Worm (Caenorhabditis elegans): ENCODE measurements around the gene phf-33.
A peak's percentile ranks its signal among the peaks of the same experiment; 100 is the strongest.

phf-33 gene

ce11 chrX:13283462-13283861 lies 4.7 kb upstream of the phf-33 start (continued):
- TF ChIP-seq C17E4.6 (GFP tag; IDR thresholded peaks at IDR 0.05) (no peak), F33H1.4 (GFP tag; IDR thresholded peaks at IDR 0.05) (no peak), efl-1 (GFP tag; optimal IDR thresholded peaks at IDR 0.05) (no peak)

DNA sequence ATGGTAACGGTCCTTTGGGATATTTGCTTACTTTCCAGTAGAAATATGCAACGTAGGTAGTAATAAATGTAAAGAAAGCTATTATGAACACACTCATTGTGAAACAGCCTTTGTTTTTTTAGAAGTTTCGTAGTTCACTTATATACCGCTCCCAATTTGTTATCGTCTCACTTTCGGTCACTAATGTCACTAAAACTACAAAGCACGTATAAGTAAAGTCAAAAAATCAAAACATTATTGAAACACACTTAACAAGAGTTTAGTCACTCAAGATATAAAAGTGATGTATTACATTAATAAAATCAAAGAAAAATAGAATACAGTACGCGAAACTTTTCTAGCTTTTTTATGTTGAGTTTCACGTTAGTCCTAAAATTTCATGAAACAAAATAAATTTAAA lies 4.7 kb downstream of the phf-33 start, which contains the start of gene cyp-14A3:
Gene cyp-14A3 (minus strand): TSS at position 101 of the 400 bp plus-strand sequence.
- TF ChIP-seq ama-1 (optimal IDR thresholded peaks at IDR 0.05) (no peak), ama-1 (GFP tag; optimal IDR thresholded peaks at IDR 0.05) (no peak), Y95B8A.8 (GFP tag; IDR thresholded peaks at IDR 0.05) (no peak), cebp-1 (GFP tag; IDR thresholded peaks at IDR 0.05) (no peak), cebp-1 (tag; optimal IDR thresholded peaks at IDR 0.05) (no peak), F52B5.7 (tag; optimal IDR thresholded peaks at IDR 0.05) (no peak), him-1 (tag; optimal IDR thresholded peaks at IDR 0.05) (no peak), B0261.1 (tag; optimal IDR thresholded peaks at IDR 0.05) (no peak), ztf-3 (GFP tag; optimal IDR thresholded peaks at IDR 0.05) (no peak), let-526 (GFP tag; IDR thresholded peaks at IDR 0.05) (no peak), rcor-1 (GFP tag; IDR thresholded peaks at IDR 0.05) (no peak), ztf-6 (GFP tag; IDR thresholded peaks at IDR 0.05) (no peak), F57A8.1 (GFP tag; optimal IDR thresholded peaks at IDR 0.05) (no peak), dpff-1 (tag; optimal IDR thresholded peaks at IDR 0.05) (no peak)

ce11 chrX:13269586-13269985 lies 9.2 kb downstream of the phf-33 start, which contains the start of gene cyp-14A2:
cyp-14A2 (minus strand) TSS chrX:13269686.
- peak; percentile 35 for TF ChIP-seq nhr-80 (tag; optimal IDR thresholded peaks at IDR 0.05)
- TF ChIP-seq somi-1 (GFP tag; optimal IDR thresholded peaks at IDR 0.05): no peak

ce11 chrX:13267230-13267629 lies 11.5 kb downstream of the phf-33 start, which contains the start of gene cyp-14A1:
cyp-14A1 (minus strand) TSS chrX:13267355.
- TF ChIP-seq T07F8.4 (tag; optimal IDR thresholded peaks at IDR 0.05): no peak

- TF ChIP-seq rpc-1 (optimal IDR thresholded peaks at IDR 0.05) (peak; percentile 95), rpc-1 (tag; optimal IDR thresholded peaks at IDR 0.05) (peak; percentile 93), sdz-38 (tag; optimal IDR thresholded peaks at IDR 0.05) (no peak), ceh-58 (GFP tag; IDR thresholded peaks at IDR 0.05) (no peak), ztf-18 (tag; optimal IDR thresholded peaks at IDR 0.05) (peak; percentile 60), repo-1 (tag; optimal IDR thresholded peaks at IDR 0.05) (peak; percentile 48), T26A5.8 (tag; optimal IDR thresholded peaks at IDR 0.05) (peak; percentile 50), dpff-1 (tag; optimal IDR thresholded peaks at IDR 0.05) (no peak), F55B11.4 (tag; optimal IDR thresholded peaks at IDR 0.05; ENCODE audit: borderline replicate concordance, insufficient read depth) (no peak), unc-62 (GFP tag; optimal IDR thresholded peaks at IDR 0.05) (no peak), madf-10 (tag; optimal IDR thresholded peaks at IDR 0.05) (peak; percentile 64), ztf-25 (GFP tag; IDR thresholded peaks at IDR 0.05) (peak; percentile 80; the same call in 1 of the 2 replicates), lin-40 (tag; optimal IDR thresholded peaks at IDR 0.05) (peak; percentile 76), him-1 (tag; optimal IDR thresholded peaks at IDR 0.05) (peak; percentile 88), bed-2 (GFP tag; IDR thresholded peaks at IDR 0.05) (peak; percentile 35; the same call in 1 of the 2 replicates), Y67H2A.10 (GFP tag; conservative IDR thresholded peaks at IDR 0.05) (0 out of 2 replicates have a peak, but pooled peaks have one; percentile 17), snpc-1.1 (tag; optimal IDR thresholded peaks at IDR 0.05; ENCODE audit: insufficient read depth) (no peak), zfh-2 (GFP tag; conservative IDR thresholded peaks at IDR 0.05) (no peak), F22D6.2 (tag; optimal IDR thresholded peaks at IDR 0.05) (peak; percentile 33), ceh-100 (GFP tag; IDR thresholded peaks at IDR 0.05) (no peak), Y56A3A.18 (GFP tag; IDR thresholded peaks at IDR 0.05) (peak; percentile 86), ceh-27 (GFP tag; optimal IDR thresholded peaks at IDR 0.05) (peak; percentile 45), zim-3 (tag; optimal IDR thresholded peaks at IDR 0.05) (peak; percentile 65), ztf-3 (GFP tag; optimal IDR thresholded peaks at IDR 0.05) (no peak), B0336.3 (GFP tag; IDR thresholded peaks at IDR 0.05) (no peak), Y53G8AR.9 (GFP tag; conservative IDR thresholded peaks at IDR 0.05) (0 out of 2 replicates have a peak, but pooled peaks have one; percentile 38), hsf-1 (GFP tag; IDR thresholded peaks at IDR 0.05) (no peak), Y95B8A.8 (GFP tag; IDR thresholded peaks at IDR 0.05) (0 out of 2 replicates have a peak, but pooled peaks have one; percentile 9)
Observed at ce11 chrX:13264550-13264949, 14.2 kb downstream of the phf-33 start.
